Fruit fly (Drosophila melanogaster): ENCODE measurements around the gene CG5866.

CG5866 gene

dm6 chr3R:17386168-17386819 lies 29.2 kb upstream of the CG5866 start:
- TF ChIP-seq rgr (GFP tag; optimal IDR thresholded peaks at IDR 0.05): peak; percentile 64
- peak in 1 of 2 experiments; percentile 81 for TF ChIP-seq foxo (GFP tag; optimal IDR thresholded peaks at IDR 0.05)
- no peak for TF ChIP-seq Myc (optimal IDR thresholded peaks at IDR 0.05)
- TF ChIP-seq Sp1 (GFP tag; optimal IDR thresholded peaks at IDR 0.05): peak; percentile 48
- TF ChIP-seq CG9705 (GFP tag; optimal IDR thresholded peaks at IDR 0.05): peak; percentile 37
- TF ChIP-seq usp (GFP tag; optimal IDR thresholded peaks at IDR 0.05): no peak
- TF ChIP-seq Hr83 (GFP tag; optimal IDR thresholded peaks at IDR 0.05; ENCODE audit: poor library complexity, severe bottlenecking): no peak
- TF ChIP-seq brk (GFP tag; optimal IDR thresholded peaks at IDR 0.05): no peak
- peak; percentile 11 for TF ChIP-seq sv (GFP tag; optimal IDR thresholded peaks at IDR 0.05)
- TF ChIP-seq h (GFP tag; optimal IDR thresholded peaks at IDR 0.05): peak; percentile 84
- TF ChIP-seq Dfd (GFP tag; optimal IDR thresholded peaks at IDR 0.05): peak; percentile 5
- no peak for TF ChIP-seq Dif (GFP tag; optimal IDR thresholded peaks at IDR 0.05; ENCODE audit: partially characterized antibody)
- peak; percentile 63 for TF ChIP-seq OdsH (GFP tag; optimal IDR thresholded peaks at IDR 0.05)
- TF ChIP-seq dsf (GFP tag; optimal IDR thresholded peaks at IDR 0.05; ENCODE audit: borderline replicate concordance): no peak
- TF ChIP-seq dl (GFP tag; optimal IDR thresholded peaks at IDR 0.05; ENCODE audit: insufficient read depth in 1 of 2, partially characterized antibody in 2 of 2): no peak
- TF ChIP-seq sage (GFP tag; optimal IDR thresholded peaks at IDR 0.05): no peak
- no peak for TF ChIP-seq GATAd (GFP tag; optimal IDR thresholded peaks at IDR 0.05)
- TF ChIP-seq jim (GFP tag; optimal IDR thresholded peaks at IDR 0.05): no peak
- TF ChIP-seq Hr78 (GFP tag; optimal IDR thresholded peaks at IDR 0.05): no peak
- TF ChIP-seq pan (optimal IDR thresholded peaks at IDR 0.05): no peak
- peak; percentile 4 for TF ChIP-seq CG32264 (GFP tag; optimal IDR thresholded peaks at IDR 0.05)
- peak; percentile 65 for TF ChIP-seq dmrt93B (GFP tag; optimal IDR thresholded peaks at IDR 0.05)
- TF ChIP-seq CrebA (GFP tag; optimal IDR thresholded peaks at IDR 0.05; ENCODE audit: borderline replicate concordance): no peak
- peak; percentile 69 for TF ChIP-seq ey (GFP tag; optimal IDR thresholded peaks at IDR 0.05)
- peak; percentile 71 for TF ChIP-seq br (GFP tag; optimal IDR thresholded peaks at IDR 0.05)
- peak; percentile 60 for TF ChIP-seq psq (GFP tag; optimal IDR thresholded peaks at IDR 0.05)
- TF ChIP-seq Rel (GFP tag; optimal IDR thresholded peaks at IDR 0.05): no peak
- TF ChIP-seq Rel (tag; optimal IDR thresholded peaks at IDR 0.05): peak; percentile 83
- TF ChIP-seq Mio (GFP tag; optimal IDR thresholded peaks at IDR 0.05): no peak
- no peak for TF ChIP-seq lola (GFP tag; optimal IDR thresholded peaks at IDR 0.05)
- no peak for TF ChIP-seq Vsx2 (GFP tag; optimal IDR thresholded peaks at IDR 0.05; ENCODE audit: partially characterized antibody)
- TF ChIP-seq woc (GFP tag; optimal IDR thresholded peaks at IDR 0.05): peak; percentile 52
- TF ChIP-seq fru (GFP tag; optimal IDR thresholded peaks at IDR 0.05): peak; percentile 73
- peak; percentile 69 for TF ChIP-seq Hnf4 (GFP tag; optimal IDR thresholded peaks at IDR 0.05)
- peak; percentile 78 for TF ChIP-seq HLH106 (tag; optimal IDR thresholded peaks at IDR 0.05)

- TF ChIP-seq Rel (GFP tag; optimal IDR thresholded peaks at IDR 0.05) (peak; percentile 18), Rel (tag; optimal IDR thresholded peaks at IDR 0.05) (peak; percentile 79), rgr (GFP tag; optimal IDR thresholded peaks at IDR 0.05) (peak; percentile 97), N (GFP tag; optimal IDR thresholded peaks at IDR 0.05) (no peak), dmrt93B (GFP tag; optimal IDR thresholded peaks at IDR 0.05) (peak; percentile 93), psq (GFP tag; optimal IDR thresholded peaks at IDR 0.05) (peak; percentile 94), Dif (GFP tag; optimal IDR thresholded peaks at IDR 0.05; ENCODE audit: partially characterized antibody) (no peak), CrebA (GFP tag; optimal IDR thresholded peaks at IDR 0.05; ENCODE audit: borderline replicate concordance) (no peak), ey (GFP tag; optimal IDR thresholded peaks at IDR 0.05) (peak; percentile 96), Hnf4 (GFP tag; optimal IDR thresholded peaks at IDR 0.05) (peak; percentile 97), GATAd (GFP tag; optimal IDR thresholded peaks at IDR 0.05) (peak; percentile 93), Hr78 (GFP tag; optimal IDR thresholded peaks at IDR 0.05) (no peak), HLH106 (tag; optimal IDR thresholded peaks at IDR 0.05) (peak; percentile 97), Hr83 (GFP tag; optimal IDR thresholded peaks at IDR 0.05; ENCODE audit: poor library complexity, severe bottlenecking) (peak; percentile 60), br (GFP tag; optimal IDR thresholded peaks at IDR 0.05) (peak; percentile 95), dl (GFP tag; optimal IDR thresholded peaks at IDR 0.05; ENCODE audit: insufficient read depth in 1 of 2, partially characterized antibody in 2 of 2) (no peak), Myc (optimal IDR thresholded peaks at IDR 0.05) (peak; percentile 47), Abd-B (GFP tag; optimal IDR thresholded peaks at IDR 0.05) (no peak), jim (GFP tag; optimal IDR thresholded peaks at IDR 0.05) (peak; percentile 8), usp (GFP tag; optimal IDR thresholded peaks at IDR 0.05) (no peak), h (GFP tag; optimal IDR thresholded peaks at IDR 0.05) (peak; percentile 97), sv (GFP tag; optimal IDR thresholded peaks at IDR 0.05) (peak; percentile 97), sage (GFP tag; optimal IDR thresholded peaks at IDR 0.05) (peak; percentile 89), dsf (GFP tag; optimal IDR thresholded peaks at IDR 0.05; ENCODE audit: borderline replicate concordance) (peak; percentile 91), lola (GFP tag; optimal IDR thresholded peaks at IDR 0.05) (no peak), OdsH (GFP tag; optimal IDR thresholded peaks at IDR 0.05) (peak; percentile 95), woc (GFP tag; optimal IDR thresholded peaks at IDR 0.05) (peak; percentile 98), brk (GFP tag; optimal IDR thresholded peaks at IDR 0.05) (peak; percentile 97), Dfd (GFP tag; optimal IDR thresholded peaks at IDR 0.05) (peak; percentile 79), foxo (GFP tag; optimal IDR thresholded peaks at IDR 0.05) (peak; percentile 45 to 97), tai (GFP tag; optimal IDR thresholded peaks at IDR 0.05) (peak; percentile 97), Jra (GFP tag; optimal IDR thresholded peaks at IDR 0.05) (peak; percentile 94), fru (GFP tag; optimal IDR thresholded peaks at IDR 0.05) (peak; percentile 95), CG9705 (GFP tag; optimal IDR thresholded peaks at IDR 0.05) (peak; percentile 95), Sp1 (GFP tag; optimal IDR thresholded peaks at IDR 0.05) (peak; percentile 95), CG32264 (GFP tag; optimal IDR thresholded peaks at IDR 0.05) (peak; percentile 92), pan (optimal IDR thresholded peaks at IDR 0.05) (no peak), Vsx2 (GFP tag; optimal IDR thresholded peaks at IDR 0.05; ENCODE audit: partially characterized antibody) (no peak), Mio (GFP tag; optimal IDR thresholded peaks at IDR 0.05) (peak; percentile 76)
Measured at dm6 chr3R:17391313-17391845, 24.2 kb upstream of the CG5866 start, which contains the start of the genes Brf and sds22. Gene Brf, minus strand, starts transcription at chr3R:17391337. Gene sds22, plus strand, starts transcription at chr3R:17391594.

Data from whole organism, wandering third instar larva.